Worm (Caenorhabditis elegans): ENCODE data around the gene F28H6.7.

Gene F28H6.7

ce11 chrX:14161684-14162347 is 45.9 kb downstream of the F28H6.7 start, which contains the start of gene lgc-25 (continued):
- TF ChIP-seq C17E4.6 (GFP tag; IDR thresholded peaks at IDR 0.05) (no peak), snpc-4 (GFP tag; optimal IDR thresholded peaks at IDR 0.05) (peak; percentile 73), snpc-4 (tag; optimal IDR thresholded peaks at IDR 0.05) (peak in 3 of 4 experiments; percentile 73 to 77 (median 74)), cebp-1 (GFP tag; IDR thresholded peaks at IDR 0.05) (0 out of 2 replicates have a peak, but pooled peaks have one; percentile 36), cebp-1 (tag; optimal IDR thresholded peaks at IDR 0.05) (no peak), unc-62 (GFP tag; optimal IDR thresholded peaks at IDR 0.05) (no peak), C06A6.2 (GFP tag; conservative IDR thresholded peaks at IDR 0.05) (no peak), hlh-26 (GFP tag; conservative IDR thresholded peaks at IDR 0.05) (no peak), hsf-1 (GFP tag; IDR thresholded peaks at IDR 0.05) (no peak), ztf-22 (GFP tag; optimal IDR thresholded peaks at IDR 0.05) (no peak), ceh-91 (GFP tag; IDR thresholded peaks at IDR 0.05) (no peak), nfya-1 (tag; optimal IDR thresholded peaks at IDR 0.05; ENCODE audit: borderline replicate concordance, insufficient read depth) (no peak), B0261.1 (tag; optimal IDR thresholded peaks at IDR 0.05) (peak; percentile 97), attf-3 (GFP tag; conservative IDR thresholded peaks at IDR 0.05) (no peak), F49E8.2 (tag; optimal IDR thresholded peaks at IDR 0.05; ENCODE audit: insufficient read depth) (no peak), B0035.1 (tag; optimal IDR thresholded peaks at IDR 0.05) (peak; percentile 63), mel-28 (tag; optimal IDR thresholded peaks at IDR 0.05; ENCODE audit: borderline replicate concordance) (no peak), F55B11.4 (tag; optimal IDR thresholded peaks at IDR 0.05; ENCODE audit: borderline replicate concordance, insufficient read depth) (no peak), F23B12.7 (tag; optimal IDR thresholded peaks at IDR 0.05; ENCODE audit: insufficient read depth) (peak; percentile 86), dox-1 (GFP tag; IDR thresholded peaks at IDR 0.05) (peak; percentile 66; the same call in 1 of the 2 replicates), pbrm-1 (GFP tag; IDR thresholded peaks at IDR 0.05) (peak; percentile 68), D2030.7 (GFP tag; IDR thresholded peaks at IDR 0.05) (peak; percentile 79), pha-4 (tag; optimal IDR thresholded peaks at IDR 0.05) (no peak), ztf-6 (GFP tag; IDR thresholded peaks at IDR 0.05) (no peak), dpff-1 (tag; optimal IDR thresholded peaks at IDR 0.05) (no peak), madf-8 (GFP tag; conservative IDR thresholded peaks at IDR 0.05) (no peak), xnd-1 (tag; optimal IDR thresholded peaks at IDR 0.05) (no peak), rcor-1 (GFP tag; IDR thresholded peaks at IDR 0.05) (0 out of 2 replicates have a peak, but pooled peaks have one; percentile 45), bed-2 (GFP tag; IDR thresholded peaks at IDR 0.05) (0 out of 2 replicates have a peak, but pooled peaks have one; percentile 46), ceh-40 (GFP tag; IDR thresholded peaks at IDR 0.05) (0 out of 2 replicates have a peak, but pooled peaks have one; percentile 5), madf-3 (GFP tag; IDR thresholded peaks at IDR 0.05) (no peak), sdz-38 (tag; optimal IDR thresholded peaks at IDR 0.05) (no peak), nhr-90 (tag; optimal IDR thresholded peaks at IDR 0.05) (peak; percentile 71), rpc-1 (optimal IDR thresholded peaks at IDR 0.05) (peak; percentile 96), rpc-1 (tag; optimal IDR thresholded peaks at IDR 0.05) (peak; percentile 94), nhr-80 (tag; optimal IDR thresholded peaks at IDR 0.05) (no peak), tbp1 (GFP tag; optimal IDR thresholded peaks at IDR 0.05) (peak; percentile 91), athp-1 (tag; optimal IDR thresholded peaks at IDR 0.05) (peak; percentile 44), efl-1 (GFP tag; optimal IDR thresholded peaks at IDR 0.05) (no peak)

- no peak for TF ChIP-seq rec-8 (tag; optimal IDR thresholded peaks at IDR 0.05)
- 0 out of 2 replicates have a peak, but pooled peaks have one; percentile 8 for TF ChIP-seq zfh-2 (GFP tag; conservative IDR thresholded peaks at IDR 0.05)
- peak; percentile 25 for TF ChIP-seq zim-3 (tag; optimal IDR thresholded peaks at IDR 0.05)
- TF ChIP-seq Y56A3A.18 (GFP tag; IDR thresholded peaks at IDR 0.05), result peak; percentile 25; the same call in 1 of the 2 replicates
- TF ChIP-seq repo-1 (tag; optimal IDR thresholded peaks at IDR 0.05), result peak; percentile 11
- TF ChIP-seq unc-130 (GFP tag; optimal IDR thresholded peaks at IDR 0.05), result no peak
- TF ChIP-seq cebp-1 (GFP tag; IDR thresholded peaks at IDR 0.05), result no peak
- TF ChIP-seq cebp-1 (tag; optimal IDR thresholded peaks at IDR 0.05), result peak; percentile 13
- peak; percentile 55 for TF ChIP-seq chd-7 (tag; optimal IDR thresholded peaks at IDR 0.05)
- TF ChIP-seq Y67H2A.10 (GFP tag; conservative IDR thresholded peaks at IDR 0.05), result no peak
- TF ChIP-seq B0336.3 (GFP tag; IDR thresholded peaks at IDR 0.05), result peak; percentile 35; the same call in 1 of the 2 replicates
- TF ChIP-seq F52B5.7 (tag; optimal IDR thresholded peaks at IDR 0.05), result peak; percentile 13
Observed at ce11 chrX:14164234-14164633, 48.3 kb downstream of the F28H6.7 start, which contains the start of gene vha-20. Gene vha-20 (minus strand): TSS chrX:14164506.
